Fruit fly (Drosophila melanogaster) whole organism, embryonic: ENCODE data around the gene CG11164.

Experiments
- Ada2b ChIP-seq: fragments of 200-800 bp; sonication (Bioruptor generic); IDR thresholded peaks from 2 replicates; pipeline ENCODE4 v1.3.6; 2022; ENCODE audit warnings: missing biosample characterization, missing genetic modification characterization
- Awh ChIP-seq: fragments of 200-800 bp; sonication (Bioruptor generic); IDR thresholded peaks from 2 replicates; pipeline ENCODE4, ENCODE4 v1.3.6; 2022; ENCODE audit warnings: missing biosample characterization, missing genetic modification characterization
- CG11398 ChIP-seq: fragments of 200-800 bp; sonication (Bioruptor generic); optimal IDR thresholded peaks from 2 replicates; lab custom pipeline; 2016; ENCODE audit warnings: missing biosample characterization, missing genetic modification characterization
- CG11560 ChIP-seq: fragments of 200-800 bp; sonication (Bioruptor generic); IDR thresholded peaks from 3 replicates; pipeline ENCODE4 v1.3.6; 2022; ENCODE audit warnings: missing biosample characterization, missing genetic modification characterization
- CG14050 ChIP-seq: fragments of 200-800 bp; sonication (Bioruptor generic); IDR thresholded peaks from 3 replicates; pipeline ENCODE4 v1.3.6; 2022; ENCODE audit warnings: missing biosample characterization, missing genetic modification characterization
- CG17612 ChIP-seq: fragments of 200-800 bp; sonication (Bioruptor generic); IDR thresholded peaks from 2 replicates; pipeline ENCODE4 v1.3.6; 2022; ENCODE audit warnings: missing biosample characterization, missing genetic modification characterization
- CG18764 ChIP-seq: fragments of 200-800 bp; sonication (Bioruptor generic); optimal IDR thresholded peaks from 3 replicates; lab custom pipeline; 2016; ENCODE audit warnings: missing biosample characterization, missing genetic modification characterization
- CG2202 ChIP-seq: fragments of 200-800 bp; sonication (Bioruptor generic); optimal IDR thresholded peaks from 2 replicates; lab custom pipeline; 2018; ENCODE audit warnings: missing biosample characterization, mild to moderate bottlenecking, missing genetic modification characterization
- CG30431 ChIP-seq: fragments of 200-800 bp; sonication (Bioruptor generic); optimal IDR thresholded peaks from 2 replicates; lab custom pipeline; 2017; ENCODE audit warnings: missing biosample characterization, missing genetic modification characterization
- CG34376 ChIP-seq: fragments of 200-800 bp; sonication (Bioruptor generic); optimal IDR thresholded peaks from 2 replicates; lab custom pipeline; 2018; ENCODE audit warnings: missing biosample characterization, mild to moderate bottlenecking, missing genetic modification characterization
- CG3995 ChIP-seq: fragments of 200-800 bp; sonication (Bioruptor generic); optimal IDR thresholded peaks from 3 replicates; lab custom pipeline; 2016; ENCODE audit warnings: missing biosample characterization, missing genetic modification characterization
- CG4360 ChIP-seq: fragments of 200-800 bp; sonication (Bioruptor generic); IDR thresholded peaks from 2 replicates; pipeline ENCODE4 v1.3.6; 2022; ENCODE audit warnings: missing biosample characterization, missing genetic modification characterization
- CG4617 ChIP-seq: fragments of 200-800 bp; sonication (Bioruptor generic); optimal IDR thresholded peaks from 3 replicates; lab custom pipeline; 2016; ENCODE audit warnings: missing biosample characterization, missing genetic modification characterization, borderline replicate concordance
- CG5245 ChIP-seq: fragments of 200-800 bp; sonication (Bioruptor generic); optimal IDR thresholded peaks from 3 replicates; lab custom pipeline; 2016; ENCODE audit warnings: missing biosample characterization, missing genetic modification characterization
- CG7357 ChIP-seq: fragments of 200-800 bp; sonication (Bioruptor generic); IDR thresholded peaks from 3 replicates; pipeline ENCODE4 v1.3.6; 2022; ENCODE audit warnings: missing biosample characterization, missing genetic modification characterization
- CG7987 ChIP-seq: fragments of 200-800 bp; sonication (Bioruptor generic); optimal IDR thresholded peaks from 2 replicates; lab custom pipeline; 2018; ENCODE audit warnings: missing biosample characterization, mild to moderate bottlenecking, missing genetic modification characterization, moderate library complexity
- CG8924 ChIP-seq: fragments of 200-800 bp; optimal IDR thresholded peaks from 3 replicates; lab custom pipeline; 2019; ENCODE audit warnings: missing biosample characterization, mild to moderate bottlenecking, missing genetic modification characterization, moderate library complexity
- CG8944 ChIP-seq: fragments of 200-800 bp; sonication (Bioruptor generic); optimal IDR thresholded peaks from 3 replicates; lab custom pipeline; 2016; ENCODE audit warnings: missing biosample characterization, missing genetic modification characterization
- CG9817 ChIP-seq: fragments of 200-800 bp; sonication (Bioruptor generic); optimal IDR thresholded peaks from 2 replicates; lab custom pipeline; 2018; ENCODE audit warnings: missing biosample characterization, mild to moderate bottlenecking, missing genetic modification characterization, moderate library complexity
- CkIIα-i1 ChIP-seq: fragments of 200-800 bp; sonication (Bioruptor generic); IDR thresholded peaks from 2 replicates; pipeline ENCODE4 v1.3.6; 2022; ENCODE audit warnings: missing biosample characterization, missing genetic modification characterization
- Dad ChIP-seq: fragments of 200-800 bp; sonication (Bioruptor generic); optimal IDR thresholded peaks from 3 replicates; lab custom pipeline; 2016; ENCODE audit warnings: missing biosample characterization, missing genetic modification characterization
- Dek ChIP-seq: fragments of 200-800 bp; sonication (Bioruptor generic); optimal IDR thresholded peaks from 3 replicates; lab custom pipeline; 2019; ENCODE audit warnings: missing biosample characterization, mild to moderate bottlenecking, missing genetic modification characterization, moderate library complexity
- Ets97D ChIP-seq: fragments of 200-800 bp; sonication (Bioruptor generic); optimal IDR thresholded peaks from 3 replicates; lab custom pipeline; 2016; ENCODE audit warnings: missing biosample characterization, missing genetic modification characterization
- Fer2 ChIP-seq: fragments of 200-800 bp; sonication (Bioruptor generic); optimal IDR thresholded peaks from 2 replicates; lab custom pipeline; 2018; ENCODE audit warnings: missing biosample characterization, mild to moderate bottlenecking, missing genetic modification characterization, moderate library complexity
- HHEX ChIP-seq: fragments of 200-800 bp; sonication (Bioruptor generic); optimal IDR thresholded peaks from 3 replicates; lab custom pipeline; 2017; ENCODE audit warnings: missing biosample characterization, mild to moderate bottlenecking, missing genetic modification characterization, missing genetic modification reagents
- Hr78 ChIP-seq, 2 experiments: fragments of 200-800 bp in 1 of 2; fragments of >200 bp in 1 of 2; sonication (Bioruptor generic) in 1 of 2; optimal IDR thresholded peaks; 2 replicates each; lab custom pipeline; 2017 to 2019; ENCODE audit warnings: missing biosample characterization in 2 of 2, missing genetic modification characterization in 2 of 2, mild to moderate bottlenecking in 1 of 2, moderate library complexity in 1 of 2
- PHDP ChIP-seq: fragments of 200-800 bp; sonication (Bioruptor generic); optimal IDR thresholded peaks from 3 replicates; lab custom pipeline; 2018; ENCODE audit warnings: missing biosample characterization, mild to moderate bottlenecking, missing genetic modification characterization, moderate library complexity
- Ptx1 ChIP-seq: fragments of 200-800 bp; sonication (Bioruptor generic); IDR thresholded peaks from 2 replicates; pipeline ENCODE4 v1.3.6; 2022; ENCODE audit warnings: missing biosample characterization, missing genetic modification characterization
- Sox100B ChIP-seq: fragments of 200-800 bp; sonication (Bioruptor generic); optimal IDR thresholded peaks from 3 replicates; lab custom pipeline; 2018; ENCODE audit warnings: missing biosample characterization, mild to moderate bottlenecking, missing genetic modification characterization
- YL-1 ChIP-seq: fragments of 200-800 bp; sonication (Bioruptor generic); optimal IDR thresholded peaks from 3 replicates; lab custom pipeline; 2017; ENCODE audit warnings: missing biosample characterization, mild to moderate bottlenecking, missing genetic modification characterization
- ab ChIP-seq: fragments of 200-800 bp; sonication (Bioruptor generic); optimal IDR thresholded peaks from 2 replicates; lab custom pipeline; 2016; ENCODE audit warnings: missing biosample characterization, missing genetic modification characterization
- abd-A ChIP-seq: fragments of 200-800 bp; sonication (Bioruptor generic); optimal IDR thresholded peaks from 3 replicates; lab custom pipeline; 2019; ENCODE audit warnings: missing biosample characterization, mild to moderate bottlenecking, missing genetic modification characterization, moderate library complexity
- ac ChIP-seq: fragments of 200-800 bp; sonication (Bioruptor generic); optimal IDR thresholded peaks from 3 replicates; lab custom pipeline; 2017; ENCODE audit warnings: missing biosample characterization, mild to moderate bottlenecking, missing genetic modification characterization
- ato ChIP-seq: fragments of 200-800 bp; sonication (Bioruptor generic); IDR thresholded peaks from 2 replicates; pipeline ENCODE4 v1.3.6; 2022; ENCODE audit warnings: missing biosample characterization, missing genetic modification characterization; ENCODE audit not compliant: partially characterized antibody
- cato ChIP-seq: fragments of 200-800 bp; sonication (Bioruptor generic); optimal IDR thresholded peaks from 2 replicates; lab custom pipeline; 2016; ENCODE audit warnings: missing biosample characterization, missing genetic modification characterization, borderline replicate concordance
- chinmo ChIP-seq: fragments of 200-800 bp; sonication (Bioruptor generic); IDR thresholded peaks from 4 replicates; pipeline ENCODE4 v1.3.6; 2022; ENCODE audit warnings: missing biosample characterization, missing genetic modification characterization; ENCODE audit not compliant: partially characterized antibody
- crc ChIP-seq: fragments of 200-800 bp; sonication (Bioruptor generic); optimal IDR thresholded peaks from 2 replicates; lab custom pipeline; 2016; ENCODE audit warnings: missing biosample characterization, missing genetic modification characterization
- dan ChIP-seq: fragments of 200-800 bp; sonication (Bioruptor generic); IDR thresholded peaks from 2 replicates; pipeline ENCODE4 v1.3.6; 2022; ENCODE audit warnings: missing biosample characterization, missing genetic modification characterization
- dm ChIP-seq: fragments of 200-800 bp; sonication (Bioruptor generic); optimal IDR thresholded peaks from 3 replicates; lab custom pipeline; 2016; ENCODE audit warnings: missing biosample characterization, missing genetic modification characterization
- fd64A ChIP-seq: fragments of 200-800 bp; sonication (Bioruptor generic); optimal IDR thresholded peaks from 3 replicates; lab custom pipeline; 2018; ENCODE audit warnings: missing biosample characterization, mild to moderate bottlenecking, missing genetic modification characterization
- fd96Cb ChIP-seq: fragments of 200-800 bp; sonication (Bioruptor generic); optimal IDR thresholded peaks from 2 replicates; lab custom pipeline; 2018; ENCODE audit warnings: missing biosample characterization, mild to moderate bottlenecking, missing genetic modification characterization, moderate library complexity
- ind ChIP-seq: fragments of 200-800 bp; sonication (Bioruptor generic); optimal IDR thresholded peaks from 3 replicates; lab custom pipeline; 2016; ENCODE audit warnings: missing biosample characterization, missing genetic modification characterization
- oc ChIP-seq: fragments of 200-800 bp; sonication (Bioruptor generic); optimal IDR thresholded peaks from 2 replicates; lab custom pipeline; 2018; ENCODE audit warnings: missing biosample characterization, mild to moderate bottlenecking, missing genetic modification characterization, moderate library complexity
- phol ChIP-seq: fragments of 200-800 bp; sonication (Bioruptor generic); optimal IDR thresholded peaks from 3 replicates; lab custom pipeline; 2018; ENCODE audit warnings: missing biosample characterization, mild to moderate bottlenecking, missing genetic modification characterization, moderate library complexity
- pita ChIP-seq: fragments of 200-800 bp; sonication (Bioruptor generic); optimal IDR thresholded peaks from 2 replicates; lab custom pipeline; 2017; ENCODE audit warnings: missing biosample characterization, mild to moderate bottlenecking, missing genetic modification characterization
- pnt ChIP-seq: fragments of 200-800 bp; sonication (Bioruptor generic); optimal IDR thresholded peaks from 3 replicates; lab custom pipeline; 2016; ENCODE audit warnings: missing biosample characterization, missing genetic modification characterization
- ro ChIP-seq: fragments of 200-800 bp; sonication (Bioruptor generic); IDR thresholded peaks from 2 replicates; pipeline ENCODE4 v1.3.6; 2022; ENCODE audit warnings: missing biosample characterization, missing genetic modification characterization
- sd ChIP-seq: fragments of 200-800 bp; sonication (Bioruptor generic); optimal IDR thresholded peaks from 3 replicates; lab custom pipeline; 2018; ENCODE audit warnings: missing biosample characterization, mild to moderate bottlenecking, missing genetic modification characterization, moderate library complexity
- sqz ChIP-seq: fragments of 200-800 bp; sonication (Bioruptor generic); optimal IDR thresholded peaks from 3 replicates; lab custom pipeline; 2018; ENCODE audit warnings: missing biosample characterization, mild to moderate bottlenecking, missing genetic modification characterization
- trem ChIP-seq: fragments of 200-800 bp; optimal IDR thresholded peaks from 3 replicates; lab custom pipeline; 2019; ENCODE audit warnings: missing biosample characterization, mild to moderate bottlenecking, missing genetic modification characterization, moderate library complexity
- twi ChIP-seq: fragments of 200-800 bp; optimal IDR thresholded peaks from 2 replicates; lab custom pipeline; 2019; ENCODE audit warnings: missing biosample characterization, mild to moderate bottlenecking, missing genetic modification characterization, moderate library complexity
- wek ChIP-seq: fragments of 200-800 bp; sonication (Bioruptor generic); optimal IDR thresholded peaks from 3 replicates; lab custom pipeline; 2018; ENCODE audit warnings: missing biosample characterization, mild to moderate bottlenecking, missing genetic modification characterization, moderate library complexity

Gene CG11164

dm6 chrX:13626579-13626894 lies 41.3 kb upstream of the CG11164 start (continued):
- TF ChIP-seq crc (peak; percentile 41), ab (GFP tag; lab: Kevin White, UChicago) (peak; percentile 76), sqz (GFP tag; lab: Kevin White, UChicago) (peak; percentile 83), CG5245 (GFP tag; lab: Kevin White, UChicago) (peak; percentile 53), twi (tag; lab: Kevin White, UChicago) (peak; percentile 46), Ets97D (GFP tag; lab: Kevin White, UChicago) (no peak), wek (GFP tag; lab: Kevin White, UChicago) (no peak), Ptx1 (GFP tag; lab: Robert Waterston, UW) (peak; percentile 82), trem (tag; lab: Kevin White, UChicago) (peak; percentile 0), HHEX (GFP tag; lab: Kevin White, UChicago) (peak; percentile 73), fd96Cb (tag; lab: Kevin White, UChicago) (peak; percentile 64), CG2202 (no peak), CG34376 (GFP tag; lab: Kevin White, UChicago) (peak; percentile 78), ac (GFP tag; lab: Kevin White, UChicago) (no peak), pita (no peak), YL-1 (GFP tag; lab: Kevin White, UChicago) (peak; percentile 20), ro (GFP tag; lab: Robert Waterston, UW) (no peak), CG4617 (GFP tag; lab: Kevin White, UChicago) (peak; percentile 15), CG30431 (GFP tag; lab: Kevin White, UChicago) (peak; percentile 23), Dad (GFP tag; lab: Kevin White, UChicago) (peak; percentile 66), Hr78 (GFP tag; optimal IDR thresholded peaks at IDR 0.05; lab: Kevin White, UChicago) (peak in 1 of 2 experiments; percentile 57), CG14050 (GFP tag; lab: Robert Waterston, UW) (peak; percentile 59), Fer2 (tag; lab: Kevin White, UChicago) (peak; percentile 28), CG11560 (0 out of 3 replicates have a peak, but pooled peaks have one; percentile 36), oc (tag; lab: Kevin White, UChicago) (peak; percentile 66), Dek (tag; lab: Kevin White, UChicago) (peak; percentile 76), CG7357 (GFP tag; lab: Robert Waterston, UW) (peak; percentile 68; the same call in 2 of the 3 replicates), dm (GFP tag; lab: Kevin White, UChicago) (peak; percentile 80), CG17612 (GFP tag; lab: Robert Waterston, UW) (0 out of 2 replicates have a peak, but pooled peaks have one; percentile 22), phol (peak; percentile 72), CG11398 (GFP tag; lab: Kevin White, UChicago) (peak; percentile 53)

- TF ChIP-seq CG8944 (GFP tag; lab: Kevin White, UChicago) = no peak
- TF ChIP-seq PHDP (tag; lab: Kevin White, UChicago) = no peak
- no peak for TF ChIP-seq CkIIα-i1 (GFP tag; lab: Robert Waterston, UW)
- TF ChIP-seq CG7987 = no peak
- no peak for TF ChIP-seq fd64A (GFP tag; lab: Kevin White, UChicago)
- no peak for TF ChIP-seq Ada2b (GFP tag; lab: Robert Waterston, UW)
- TF ChIP-seq abd-A (tag; lab: Kevin White, UChicago) = peak; percentile 55
- TF ChIP-seq ind (GFP tag; lab: Kevin White, UChicago) = no peak
- no peak for TF ChIP-seq cato (GFP tag; lab: Kevin White, UChicago)
- TF ChIP-seq CG18764 = no peak
- TF ChIP-seq CG4360 (GFP tag; lab: Robert Waterston, UW) = peak; percentile 53
- TF ChIP-seq chinmo = peak; percentile 85; the same call in 3 of the 4 replicates
- TF ChIP-seq CG3995 (GFP tag; lab: Kevin White, UChicago) = no peak
- no peak for TF ChIP-seq CG9817 (tag; lab: Kevin White, UChicago)
- TF ChIP-seq Awh (GFP tag; lab: Robert Waterston, UW) = peak; percentile 64
- TF ChIP-seq ato = no peak
- TF ChIP-seq pnt (GFP tag; lab: Kevin White, UChicago) = no peak
- no peak for TF ChIP-seq dan (GFP tag; lab: Robert Waterston, UW)
- TF ChIP-seq sd (tag; lab: Kevin White, UChicago) = peak; percentile 66
- no peak for TF ChIP-seq Sox100B (GFP tag; lab: Kevin White, UChicago)
- TF ChIP-seq CG8924 (tag; lab: Kevin White, UChicago) = no peak
Observed at dm6 chrX:13627855-13628254, 40.0 kb upstream of the CG11164 start.
